Fruit fly (Drosophila melanogaster): ENCODE results near the gene CG5096.
A peak's percentile ranks its signal among the peaks of the same experiment; 100 is the strongest.

The CG5096 gene

DNA sequence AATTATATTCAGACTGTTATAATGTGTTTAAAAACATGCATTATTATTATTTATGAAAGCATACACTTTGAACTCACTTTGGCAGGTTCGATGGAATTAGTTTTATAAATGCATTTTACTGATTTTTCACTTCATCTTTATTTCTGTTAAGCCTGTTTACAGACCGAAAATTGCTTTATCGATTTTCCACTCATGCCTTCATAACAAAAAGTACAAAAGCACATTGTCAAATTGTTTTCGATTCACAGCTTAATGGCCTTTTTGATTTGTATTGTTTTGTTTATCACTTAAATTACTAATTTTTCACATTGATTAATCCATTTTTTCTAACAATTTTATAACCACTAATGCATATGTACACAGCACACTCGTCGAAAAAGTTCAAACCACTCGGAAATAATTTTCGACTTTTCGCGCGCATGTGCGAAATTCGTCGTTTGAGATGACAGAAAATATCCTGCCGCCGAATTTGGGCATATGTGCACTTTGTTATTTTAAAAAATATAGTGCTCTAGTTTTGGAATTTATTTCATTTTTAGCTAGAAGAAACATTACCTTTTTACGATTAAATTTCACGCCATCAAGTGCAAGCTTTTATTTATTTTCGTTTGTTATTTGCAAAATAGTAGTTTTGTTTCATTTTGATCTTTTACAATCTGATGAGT is 8.3 kb upstream of the CG5096 start, which contains the start of gene rho-5:
rho-5 (minus strand) TSS at position 296 of the 665 bp plus-strand sequence.
- TF ChIP-seq sage (GFP tag; optimal IDR thresholded peaks at IDR 0.05) (no peak), GATAd (GFP tag; optimal IDR thresholded peaks at IDR 0.05) (no peak), OdsH (GFP tag; optimal IDR thresholded peaks at IDR 0.05) (no peak), brk (GFP tag; optimal IDR thresholded peaks at IDR 0.05) (no peak), Dfd (GFP tag; optimal IDR thresholded peaks at IDR 0.05) (no peak), jim (GFP tag; optimal IDR thresholded peaks at IDR 0.05) (no peak), N (GFP tag; optimal IDR thresholded peaks at IDR 0.05) (no peak), Vsx2 (GFP tag; optimal IDR thresholded peaks at IDR 0.05; ENCODE audit: partially characterized antibody) (no peak), Sp1 (GFP tag; optimal IDR thresholded peaks at IDR 0.05) (no peak), br (GFP tag; optimal IDR thresholded peaks at IDR 0.05) (no peak)

dm6 chr2L:10375464-10376236 is 6.4 kb upstream of the CG5096 start, which contains the start of the genes CG33303 and dpr19:
CG33303 (minus strand) TSS chr2L:10375757.
dpr19 (plus strand) TSS chr2L:10376168.
- peak; percentile 69 for TF ChIP-seq Sp1 (GFP tag; optimal IDR thresholded peaks at IDR 0.05)
- no peak for TF ChIP-seq dsf (GFP tag; optimal IDR thresholded peaks at IDR 0.05; ENCODE audit: borderline replicate concordance)
- TF ChIP-seq N (GFP tag; optimal IDR thresholded peaks at IDR 0.05): no peak
- TF ChIP-seq jim (GFP tag; optimal IDR thresholded peaks at IDR 0.05): no peak
- no peak for TF ChIP-seq Abd-B (GFP tag; optimal IDR thresholded peaks at IDR 0.05)
- no peak for TF ChIP-seq Jra (GFP tag; optimal IDR thresholded peaks at IDR 0.05)
- TF ChIP-seq sage (GFP tag; optimal IDR thresholded peaks at IDR 0.05): no peak
- no peak for TF ChIP-seq CrebA (GFP tag; optimal IDR thresholded peaks at IDR 0.05; ENCODE audit: borderline replicate concordance)
- TF ChIP-seq OdsH (GFP tag; optimal IDR thresholded peaks at IDR 0.05): peak; percentile 18
- TF ChIP-seq tai (GFP tag; optimal IDR thresholded peaks at IDR 0.05): no peak
- no peak for TF ChIP-seq Hr78 (GFP tag; optimal IDR thresholded peaks at IDR 0.05)
- no peak for TF ChIP-seq Myc (optimal IDR thresholded peaks at IDR 0.05)
- no peak for TF ChIP-seq ey (GFP tag; optimal IDR thresholded peaks at IDR 0.05)
- no peak for TF ChIP-seq pan (optimal IDR thresholded peaks at IDR 0.05)
- TF ChIP-seq foxo (GFP tag; optimal IDR thresholded peaks at IDR 0.05): no peak
- peak; percentile 69 for TF ChIP-seq HLH106 (tag; optimal IDR thresholded peaks at IDR 0.05)
- no peak for TF ChIP-seq CG32264 (GFP tag; optimal IDR thresholded peaks at IDR 0.05)
- TF ChIP-seq Vsx2 (GFP tag; optimal IDR thresholded peaks at IDR 0.05; ENCODE audit: partially characterized antibody): no peak
- peak; percentile 21 for TF ChIP-seq Hr83 (GFP tag; optimal IDR thresholded peaks at IDR 0.05; ENCODE audit: poor library complexity, severe bottlenecking)
- TF ChIP-seq GATAd (GFP tag; optimal IDR thresholded peaks at IDR 0.05): no peak
- no peak for TF ChIP-seq Dfd (GFP tag; optimal IDR thresholded peaks at IDR 0.05)
- TF ChIP-seq rgr (GFP tag; optimal IDR thresholded peaks at IDR 0.05): peak; percentile 62
- no peak for TF ChIP-seq lola (GFP tag; optimal IDR thresholded peaks at IDR 0.05)
- no peak for TF ChIP-seq Hnf4 (GFP tag; optimal IDR thresholded peaks at IDR 0.05)
- no peak for TF ChIP-seq psq (GFP tag; optimal IDR thresholded peaks at IDR 0.05)
- no peak for TF ChIP-seq CG9705 (GFP tag; optimal IDR thresholded peaks at IDR 0.05)
- no peak for TF ChIP-seq Rel (GFP tag; optimal IDR thresholded peaks at IDR 0.05)
- TF ChIP-seq Rel (tag; optimal IDR thresholded peaks at IDR 0.05): peak; percentile 43

dm6 chr2L:10376276-10376675 is 5.8 kb upstream of the CG5096 start:
- TF ChIP-seq sage (GFP tag; optimal IDR thresholded peaks at IDR 0.05) (no peak), dsf (GFP tag; optimal IDR thresholded peaks at IDR 0.05; ENCODE audit: borderline replicate concordance) (no peak), Jra (GFP tag; optimal IDR thresholded peaks at IDR 0.05) (no peak), rgr (GFP tag; optimal IDR thresholded peaks at IDR 0.05) (no peak), usp (GFP tag; optimal IDR thresholded peaks at IDR 0.05) (no peak), tai (GFP tag; optimal IDR thresholded peaks at IDR 0.05) (no peak), psq (GFP tag; optimal IDR thresholded peaks at IDR 0.05) (no peak), h (GFP tag; optimal IDR thresholded peaks at IDR 0.05) (no peak), Mio (GFP tag; optimal IDR thresholded peaks at IDR 0.05) (no peak), dmrt93B (GFP tag; optimal IDR thresholded peaks at IDR 0.05) (no peak)
